Fruit fly (Drosophila melanogaster): ENCODE results near the gene MED31.

The MED31 gene

dm6 chr3R:4654557-4655273, 13.0 kb downstream of the MED31 start, which contains the start of gene spartin (continued):
- TF ChIP-seq stwl (tag; optimal IDR thresholded peaks at IDR 0.05) (peak; percentile 98), tgo (GFP tag; IDR thresholded peaks at IDR 0.05) (no peak), CG8089 (GFP tag; optimal IDR thresholded peaks at IDR 0.05) (no peak), CG5953 (GFP tag; IDR thresholded peaks at IDR 0.05) (0 out of 2 replicates have a peak, but pooled peaks have one; percentile 14), nerfin-2 (GFP tag; IDR thresholded peaks at IDR 0.05; ENCODE audit: partially characterized antibody) (no peak), Hsf (GFP tag; optimal IDR thresholded peaks at IDR 0.05) (peak; percentile 26), cad (GFP tag; optimal IDR thresholded peaks at IDR 0.05) (no peak), hkb (optimal IDR thresholded peaks at IDR 0.05) (no peak), hkb (GFP tag; IDR thresholded peaks at IDR 0.05) (peak; percentile 30; the same call in 1 of the 2 replicates), caup (GFP tag; optimal IDR thresholded peaks at IDR 0.05; ENCODE audit: severe bottlenecking) (no peak), CG2116 (GFP tag; optimal IDR thresholded peaks at IDR 0.05) (peak; percentile 32), H15 (GFP tag; IDR thresholded peaks at IDR 0.05) (no peak), stc (GFP tag; IDR thresholded peaks at IDR 0.05) (no peak), CG2712 (tag; optimal IDR thresholded peaks at IDR 0.05) (peak; percentile 28), CG12769 (tag; optimal IDR thresholded peaks at IDR 0.05) (no peak), Ptx1 (GFP tag; IDR thresholded peaks at IDR 0.05) (0 out of 2 replicates have a peak, but pooled peaks have one; percentile 21), sna (GFP tag; IDR thresholded peaks at IDR 0.05; ENCODE audit: partially characterized antibody) (peak; percentile 50; the same call in 1 of the 2 replicates), bsh (GFP tag; optimal IDR thresholded peaks at IDR 0.05) (no peak), CG34224 (GFP tag; IDR thresholded peaks at IDR 0.05; ENCODE audit: partially characterized antibody) (peak; percentile 65), Doc3 (GFP tag; IDR thresholded peaks at IDR 0.05; ENCODE audit: partially characterized antibody) (peak; percentile 39; the same call in 2 of the 3 replicates), Dll (GFP tag; IDR thresholded peaks at IDR 0.05; ENCODE audit: partially characterized antibody) (0 out of 4 replicates have a peak, but pooled peaks have one; percentile 47), CG11398 (GFP tag; optimal IDR thresholded peaks at IDR 0.05) (no peak), gfzf (GFP tag; optimal IDR thresholded peaks at IDR 0.05) (peak; percentile 3), pan (optimal IDR thresholded peaks at IDR 0.05) (no peak), pan (GFP tag; optimal IDR thresholded peaks at IDR 0.05 in 1 of 2, IDR thresholded peaks at IDR 0.05 in 1 of 2) (no peak), HLH54F (GFP tag; optimal IDR thresholded peaks at IDR 0.05) (peak; percentile 25), Ssrp (tag; optimal IDR thresholded peaks at IDR 0.05) (no peak), YL-1 (GFP tag; optimal IDR thresholded peaks at IDR 0.05) (peak; percentile 54), lbe (GFP tag; optimal IDR thresholded peaks at IDR 0.05) (peak; percentile 48), NFAT (GFP tag; IDR thresholded peaks at IDR 0.05) (0 out of 2 replicates have a peak, but pooled peaks have one; percentile 4), bbx (GFP tag; IDR thresholded peaks at IDR 0.05; ENCODE audit: partially characterized antibody) (peak; percentile 36; the same call in 1 of the 2 replicates), Xbp1 (GFP tag; optimal IDR thresholded peaks at IDR 0.05) (peak; percentile 45), bab2 (GFP tag; optimal IDR thresholded peaks at IDR 0.05) (peak; percentile 29), CG15514 (GFP tag; optimal IDR thresholded peaks at IDR 0.05) (peak; percentile 68), chif (GFP tag; optimal IDR thresholded peaks at IDR 0.05) (peak in 1 of 2 experiments; percentile 16), CG15601 (tag; optimal IDR thresholded peaks at IDR 0.05) (peak; percentile 49), amos (GFP tag; IDR thresholded peaks at IDR 0.05; ENCODE audit: partially characterized antibody) (no peak; the same call in 1 of the 2 replicates), CG17829 (tag; optimal IDR thresholded peaks at IDR 0.05) (peak; percentile 16), CTCF (GFP tag; optimal IDR thresholded peaks at IDR 0.05) (no peak), chn (GFP tag; optimal IDR thresholded peaks at IDR 0.05) (peak; percentile 9), CG10267 (tag; optimal IDR thresholded peaks at IDR 0.05) (peak; percentile 4), nmo (GFP tag; optimal IDR thresholded peaks at IDR 0.05) (peak; percentile 20), vvl (GFP tag; IDR thresholded peaks at IDR 0.05) (peak; percentile 58), CG13296 (GFP tag; optimal IDR thresholded peaks at IDR 0.05) (no peak), Atf6 (GFP tag; IDR thresholded peaks at IDR 0.05) (0 out of 2 replicates have a peak, but pooled peaks have one; percentile 35), Lim3 (GFP tag; IDR thresholded peaks at IDR 0.05) (no peak), CG32532 (GFP tag; IDR thresholded peaks at IDR 0.05) (peak; percentile 36; the same call in 1 of the 2 replicates), D19B (GFP tag; optimal IDR thresholded peaks at IDR 0.05) (no peak)
